Fruit fly (Drosophila melanogaster) whole organism, embryonic: Measurements from ENCODE around the gene CG13075.
A peak's percentile ranks its signal among the peaks of the same experiment; 100 is the strongest.

ENCODE experiments used
- Bdp1 ChIP-seq: fragments of 200-800 bp; sonication (Bioruptor generic); optimal IDR thresholded peaks from 3 replicates; lab custom pipeline; 2016; ENCODE audit warnings: missing biosample characterization, missing genetic modification characterization
- CG10147 ChIP-seq: fragments of 200-800 bp; sonication (Bioruptor generic); optimal IDR thresholded peaks from 2 replicates; lab custom pipeline; 2019; ENCODE audit warnings: missing biosample characterization, mild to moderate bottlenecking, missing genetic modification characterization, moderate library complexity
- CG10565 ChIP-seq: fragments of 200-800 bp; sonication (Bioruptor generic); optimal IDR thresholded peaks from 3 replicates; lab custom pipeline; 2016; ENCODE audit warnings: missing biosample characterization, mild to moderate bottlenecking, missing genetic modification characterization
- CG11456 ChIP-seq: fragments of 200-800 bp; sonication (Bioruptor generic); IDR thresholded peaks from 3 replicates; pipeline ENCODE4 v1.3.6; 2022; ENCODE audit warnings: missing biosample characterization, missing genetic modification characterization
- CG12236 ChIP-seq: fragments of 200-800 bp; sonication (Bioruptor generic); optimal IDR thresholded peaks from 2 replicates; lab custom pipeline; 2016; ENCODE audit warnings: missing biosample characterization, missing genetic modification characterization
- CG15601 ChIP-seq: fragments of 200-800 bp; sonication (Bioruptor generic); optimal IDR thresholded peaks from 3 replicates; lab custom pipeline; 2019; ENCODE audit warnings: missing biosample characterization, mild to moderate bottlenecking, missing genetic modification characterization, moderate library complexity
- CG33557 ChIP-seq: fragments of 200-800 bp; sonication (Bioruptor generic); optimal IDR thresholded peaks from 2 replicates; lab custom pipeline; 2019; ENCODE audit warnings: missing biosample characterization, mild to moderate bottlenecking, missing genetic modification characterization, moderate library complexity
- CG3726 ChIP-seq: fragments of 200-800 bp; sonication (Bioruptor generic); IDR thresholded peaks from 3 replicates; pipeline ENCODE4, ENCODE4 v1.3.6; 2022; ENCODE audit warnings: missing biosample characterization, missing genetic modification characterization
- CG43689 ChIP-seq: fragments of 200-800 bp; sonication (Bioruptor generic); IDR thresholded peaks from 2 replicates; pipeline ENCODE4 v1.3.6; 2022; ENCODE audit warnings: missing biosample characterization, missing genetic modification characterization
- CG4404 ChIP-seq: fragments of 200-800 bp; sonication (Bioruptor generic); IDR thresholded peaks from 2 replicates; pipeline ENCODE4 v1.3.6; 2022; ENCODE audit warnings: missing biosample characterization, missing genetic modification characterization
- CG4820 ChIP-seq: fragments of 200-800 bp; sonication (Bioruptor generic); optimal IDR thresholded peaks from 3 replicates; lab custom pipeline; 2016; ENCODE audit warnings: missing biosample characterization, missing genetic modification characterization
- CG7357 ChIP-seq: fragments of 200-800 bp; sonication (Bioruptor generic); IDR thresholded peaks from 3 replicates; pipeline ENCODE4 v1.3.6; 2022; ENCODE audit warnings: missing biosample characterization, missing genetic modification characterization
- CG7786 ChIP-seq: fragments of 200-800 bp; sonication (Bioruptor generic); optimal IDR thresholded peaks from 2 replicates; lab custom pipeline; 2016; ENCODE audit warnings: missing biosample characterization, missing genetic modification characterization
- CG8359 ChIP-seq: fragments of 200-800 bp; sonication (Bioruptor generic); optimal IDR thresholded peaks from 2 replicates; lab custom pipeline; 2017; ENCODE audit warnings: missing biosample characterization, mild to moderate bottlenecking, missing genetic modification characterization, borderline replicate concordance
- CG8388 ChIP-seq: fragments of 200-800 bp; sonication (Bioruptor generic); optimal IDR thresholded peaks from 2 replicates; lab custom pipeline; 2019; ENCODE audit warnings: missing biosample characterization, mild to moderate bottlenecking, missing genetic modification characterization, moderate library complexity
- CG8924 ChIP-seq: fragments of 200-800 bp; optimal IDR thresholded peaks from 3 replicates; lab custom pipeline; 2019; ENCODE audit warnings: missing biosample characterization, mild to moderate bottlenecking, missing genetic modification characterization, moderate library complexity
- CG9609 ChIP-seq: fragments of 200-800 bp; sonication (Bioruptor generic); optimal IDR thresholded peaks from 3 replicates; lab custom pipeline; 2016; ENCODE audit warnings: missing biosample characterization, missing genetic modification characterization
- CrebB ChIP-seq: fragments of 200-800 bp; sonication (Bioruptor generic); optimal IDR thresholded peaks from 3 replicates; lab custom pipeline; 2018; ENCODE audit warnings: missing biosample characterization, mild to moderate bottlenecking, missing genetic modification characterization
- Dip2 ChIP-seq: fragments of 200-800 bp; sonication (Bioruptor generic); IDR thresholded peaks from 2 replicates; pipeline ENCODE4 v1.3.6; 2022; ENCODE audit warnings: missing biosample characterization, missing genetic modification characterization
- Doc2 ChIP-seq: fragments of 200-800 bp; sonication (Bioruptor generic); IDR thresholded peaks from 2 replicates; pipeline ENCODE4 v1.3.6; 2022; ENCODE audit warnings: missing biosample characterization, missing genetic modification characterization
- E2f2 ChIP-seq: fragments of 200-800 bp; sonication (Bioruptor generic); IDR thresholded peaks from 2 replicates; pipeline ENCODE4 v1.3.6; 2022; ENCODE audit warnings: missing biosample characterization, missing genetic modification characterization
- Hr3 ChIP-seq: fragments of 200-800 bp; sonication (Bioruptor generic); optimal IDR thresholded peaks from 3 replicates; lab custom pipeline; 2016; ENCODE audit warnings: missing biosample characterization, missing genetic modification characterization
- Hr39 ChIP-seq: fragments of >200 bp; optimal IDR thresholded peaks from 2 replicates; lab custom pipeline; 2017
- NK7.1 ChIP-seq: fragments of 200-800 bp; sonication (Bioruptor generic); optimal IDR thresholded peaks from 3 replicates; lab custom pipeline; 2016; ENCODE audit warnings: missing biosample characterization, missing genetic modification characterization
- Sox102F ChIP-seq: fragments of 200-800 bp; sonication (Bioruptor generic); optimal IDR thresholded peaks from 2 replicates; lab custom pipeline; 2018; ENCODE audit warnings: missing biosample characterization, mild to moderate bottlenecking, missing genetic modification characterization, moderate library complexity
- TFAM ChIP-seq: fragments of 200-800 bp; sonication (Bioruptor generic); optimal IDR thresholded peaks from 2 replicates; lab custom pipeline; 2017; ENCODE audit warnings: missing biosample characterization, missing genetic modification characterization, inconsistent platforms
- YL-1 ChIP-seq: fragments of 200-800 bp; sonication (Bioruptor generic); optimal IDR thresholded peaks from 3 replicates; lab custom pipeline; 2017; ENCODE audit warnings: missing biosample characterization, mild to moderate bottlenecking, missing genetic modification characterization
- ara ChIP-seq: fragments of 200-800 bp; sonication (Bioruptor generic); IDR thresholded peaks from 2 replicates; pipeline ENCODE4 v1.3.6; 2022; ENCODE audit warnings: missing biosample characterization, missing genetic modification characterization
- br ChIP-seq: fragments of >200 bp; optimal IDR thresholded peaks from 2 replicates; lab custom pipeline; 2017
- cad ChIP-seq: fragments of >200 bp; optimal IDR thresholded peaks from 2 replicates; lab custom pipeline; 2017; ENCODE audit warnings: missing biosample characterization, missing genetic modification characterization
- cg ChIP-seq: fragments of 200-800 bp; sonication (Bioruptor generic); optimal IDR thresholded peaks from 3 replicates; lab custom pipeline; 2019; ENCODE audit warnings: missing biosample characterization, mild to moderate bottlenecking, missing genetic modification characterization, moderate library complexity
- chif ChIP-seq, 2 experiments: fragments of 200-800 bp; sonication (Bioruptor generic); optimal IDR thresholded peaks; 3 replicates each; lab custom pipeline; 2016; ENCODE audit warnings: missing biosample characterization in 2 of 2, missing genetic modification characterization in 2 of 2
- da ChIP-seq: fragments of 200-800 bp; sonication (Bioruptor generic); optimal IDR thresholded peaks from 2 replicates; lab custom pipeline; 2016; ENCODE audit warnings: missing biosample characterization, missing genetic modification characterization
- danr ChIP-seq: fragments of 200-800 bp; sonication (Bioruptor generic); IDR thresholded peaks from 2 replicates; pipeline ENCODE4 v1.3.6; 2022; ENCODE audit warnings: missing biosample characterization, missing genetic modification characterization
- esg ChIP-seq: fragments of 200-800 bp; sonication (Bioruptor generic); conservative IDR thresholded peaks from 2 replicates; pipeline ENCODE4 v1.3.6; 2022; ENCODE audit warnings: missing biosample characterization, missing genetic modification characterization
- grau ChIP-seq: fragments of 200-800 bp; optimal IDR thresholded peaks from 3 replicates; lab custom pipeline; 2019; ENCODE audit warnings: missing biosample characterization, mild to moderate bottlenecking, missing genetic modification characterization, moderate library complexity
- gsb ChIP-seq: fragments of 200-800 bp; sonication (Bioruptor generic); IDR thresholded peaks from 2 replicates; pipeline ENCODE4 v1.3.6; 2022; ENCODE audit warnings: missing biosample characterization, missing genetic modification characterization
- gsb-n ChIP-seq: fragments of 200-800 bp; sonication (Bioruptor generic); optimal IDR thresholded peaks from 3 replicates; lab custom pipeline; 2018; ENCODE audit warnings: missing biosample characterization, mild to moderate bottlenecking, missing genetic modification characterization
- lov ChIP-seq, 2 experiments: fragments of 200-800 bp in 1 of 2; fragments of >200 bp in 1 of 2; sonication (Bioruptor generic) in 1 of 2; IDR thresholded peaks in 1 of 2; optimal IDR thresholded peaks in 1 of 2; 2 replicates in 1 of 2; 3 replicates in 1 of 2; pipeline versions ENCODE4 v1.3.6 to Lab custom; 2017 to 2022; ENCODE audit warnings: missing biosample characterization in 1 of 2, missing genetic modification characterization in 1 of 2
- nerfin-2 ChIP-seq: fragments of 200-800 bp; sonication (Bioruptor generic); IDR thresholded peaks from 2 replicates; pipeline ENCODE4 v1.3.6; 2022; ENCODE audit warnings: missing biosample characterization, missing genetic modification characterization; ENCODE audit not compliant: partially characterized antibody
- nmo ChIP-seq: fragments of 200-800 bp; sonication (Bioruptor generic); optimal IDR thresholded peaks from 2 replicates; lab custom pipeline; 2018; ENCODE audit warnings: missing biosample characterization, mild to moderate bottlenecking, missing genetic modification characterization, moderate library complexity
- peb ChIP-seq: fragments of 200-800 bp; sonication (Bioruptor generic); IDR thresholded peaks from 2 replicates; pipeline ENCODE4 v1.3.6; 2022; ENCODE audit warnings: missing biosample characterization, missing genetic modification characterization
- pnt ChIP-seq: fragments of 200-800 bp; sonication (Bioruptor generic); optimal IDR thresholded peaks from 3 replicates; lab custom pipeline; 2016; ENCODE audit warnings: missing biosample characterization, missing genetic modification characterization
- sisA ChIP-seq: fragments of 200-800 bp; sonication (Bioruptor generic); IDR thresholded peaks from 2 replicates; pipeline ENCODE4 v1.3.6; 2022; ENCODE audit warnings: missing biosample characterization, missing genetic modification characterization
- sqz ChIP-seq: fragments of 200-800 bp; sonication (Bioruptor generic); optimal IDR thresholded peaks from 3 replicates; lab custom pipeline; 2018; ENCODE audit warnings: missing biosample characterization, mild to moderate bottlenecking, missing genetic modification characterization
- sr ChIP-seq: fragments of 200-800 bp; sonication (Bioruptor generic); IDR thresholded peaks from 3 replicates; pipeline ENCODE4 v1.3.6; 2022; ENCODE audit warnings: missing biosample characterization, missing genetic modification characterization
- trh ChIP-seq: fragments of 200-800 bp; sonication (Bioruptor generic); optimal IDR thresholded peaks from 2 replicates; lab custom pipeline; 2016; ENCODE audit warnings: missing biosample characterization, missing genetic modification characterization
- tup ChIP-seq: fragments of 200-800 bp; sonication (Bioruptor generic); optimal IDR thresholded peaks from 2 replicates; lab custom pipeline; 2016; ENCODE audit warnings: missing biosample characterization, mild to moderate bottlenecking, missing genetic modification characterization, moderate library complexity
- unc-4 ChIP-seq: fragments of 200-800 bp; sonication (Bioruptor generic); IDR thresholded peaks from 2 replicates; pipeline ENCODE4 v1.3.6; 2022; ENCODE audit warnings: missing biosample characterization, missing genetic modification characterization; ENCODE audit not compliant: partially characterized antibody
- usp ChIP-seq: fragments of >200 bp; optimal IDR thresholded peaks from 2 replicates; lab custom pipeline; 2017; ENCODE audit warnings: missing biosample characterization, missing genetic modification characterization
- wek ChIP-seq: fragments of 200-800 bp; sonication (Bioruptor generic); optimal IDR thresholded peaks from 3 replicates; lab custom pipeline; 2018; ENCODE audit warnings: missing biosample characterization, mild to moderate bottlenecking, missing genetic modification characterization, moderate library complexity

The CG13075 gene

dm6 chr3L:16045831-16046336, 37.9 kb upstream of the CG13075 start (continued):
- peak; percentile 96 for TF ChIP-seq Sox102F (GFP tag; lab: Kevin White, UChicago)
- peak; percentile 80 for TF ChIP-seq gsb (GFP tag; lab: Robert Waterston, UW)
- no peak for TF ChIP-seq cad (GFP tag; lab: Kevin White, UChicago)
- peak; percentile 47; the same call in 1 of the 3 replicates for TF ChIP-seq sr (GFP tag; lab: Robert Waterston, UW)
- TF ChIP-seq sisA (GFP tag; lab: Robert Waterston, UW): peak; percentile 80
- peak; percentile 87 for TF ChIP-seq CG4820 (GFP tag; lab: Kevin White, UChicago)
- no peak for TF ChIP-seq Doc2
- TF ChIP-seq trh: peak; percentile 85
- TF ChIP-seq CG43689 (GFP tag; lab: Robert Waterston, UW): peak; percentile 70
- TF ChIP-seq CG7786 (GFP tag; lab: Kevin White, UChicago): peak; percentile 91
- TF ChIP-seq CG10565 (GFP tag; lab: Kevin White, UChicago): peak; percentile 74
- peak; percentile 34 for TF ChIP-seq da
- TF ChIP-seq sqz (GFP tag; lab: Kevin White, UChicago): peak; percentile 99
- TF ChIP-seq CG4404 (GFP tag; lab: Robert Waterston, UW): peak; percentile 72
- no peak for TF ChIP-seq Dip2 (GFP tag; lab: Robert Waterston, UW)
- TF ChIP-seq CG3726: peak; percentile 77; the same call in 1 of the 3 replicates
- peak; percentile 90 for TF ChIP-seq nmo
- TF ChIP-seq Bdp1 (GFP tag; lab: Kevin White, UChicago): peak; percentile 84
- TF ChIP-seq gsb-n (tag; lab: Kevin White, UChicago): peak; percentile 95
- TF ChIP-seq CrebB: peak; percentile 94
- peak; percentile 91 for TF ChIP-seq grau (tag; lab: Kevin White, UChicago)
- peak; percentile 88 for TF ChIP-seq NK7.1
- TF ChIP-seq Hr39: no peak
- peak; percentile 85 for TF ChIP-seq Hr3
- peak; percentile 95 for TF ChIP-seq ara (GFP tag; lab: Robert Waterston, UW)
- TF ChIP-seq CG11456 (GFP tag; lab: Robert Waterston, UW): peak; percentile 82
- peak; percentile 93 for TF ChIP-seq CG33557 (GFP tag; lab: Kevin White, UChicago)
- TF ChIP-seq pnt: peak; percentile 78
- TF ChIP-seq CG15601 (tag; lab: Kevin White, UChicago): peak; percentile 93
- peak; percentile 96 for TF ChIP-seq CG8388
- TF ChIP-seq TFAM (GFP tag; lab: Kevin White, UChicago): peak; percentile 77
- TF ChIP-seq tup (GFP tag; lab: Kevin White, UChicago): peak; percentile 64
- no peak for TF ChIP-seq br (lab: Kevin White, UChicago)
- TF ChIP-seq CG10147 (GFP tag; lab: Kevin White, UChicago): peak; percentile 93
- TF ChIP-seq usp: no peak
- TF ChIP-seq nerfin-2 (GFP tag; lab: Robert Waterston, UW): no peak
- TF ChIP-seq peb (GFP tag; lab: Robert Waterston, UW): peak; percentile 81
- no peak for TF ChIP-seq unc-4 (GFP tag; lab: Robert Waterston, UW)
- TF ChIP-seq cg: peak; percentile 83
- no peak; the same call in none of the 2 replicates for TF ChIP-seq danr
- TF ChIP-seq lov (optimal IDR thresholded peaks at IDR 0.05; lab: Kevin White, UChicago): no peak
- peak; percentile 89 for TF ChIP-seq lov (GFP tag; IDR thresholded peaks at IDR 0.05; lab: Robert Waterston, UW)
- TF ChIP-seq CG8924 (tag; lab: Kevin White, UChicago): peak; percentile 92
- peak; percentile 83 for TF ChIP-seq CG9609 (GFP tag; lab: Kevin White, UChicago)
- peak; percentile 53 for TF ChIP-seq CG8359
- TF ChIP-seq E2f2 (GFP tag; lab: Robert Waterston, UW): peak; percentile 70
- TF ChIP-seq wek (GFP tag; lab: Kevin White, UChicago): peak; percentile 75
- TF ChIP-seq esg (GFP tag; lab: Robert Waterston, UW): peak; percentile 83
- peak; percentile 80 to 89 for TF ChIP-seq chif (GFP tag; optimal IDR thresholded peaks at IDR 0.05; lab: Kevin White, UChicago)
- TF ChIP-seq YL-1 (GFP tag; lab: Kevin White, UChicago): peak; percentile 87
- peak; percentile 86 for TF ChIP-seq CG12236 (GFP tag; lab: Kevin White, UChicago)
- peak; percentile 71; the same call in 2 of the 3 replicates for TF ChIP-seq CG7357 (GFP tag; lab: Robert Waterston, UW)
